Fruit fly (Drosophila melanogaster): ENCODE results near the gene Ubqn.
A peak's percentile ranks its signal among the peaks of the same experiment; 100 is the strongest.

Gene Ubqn

DNA sequence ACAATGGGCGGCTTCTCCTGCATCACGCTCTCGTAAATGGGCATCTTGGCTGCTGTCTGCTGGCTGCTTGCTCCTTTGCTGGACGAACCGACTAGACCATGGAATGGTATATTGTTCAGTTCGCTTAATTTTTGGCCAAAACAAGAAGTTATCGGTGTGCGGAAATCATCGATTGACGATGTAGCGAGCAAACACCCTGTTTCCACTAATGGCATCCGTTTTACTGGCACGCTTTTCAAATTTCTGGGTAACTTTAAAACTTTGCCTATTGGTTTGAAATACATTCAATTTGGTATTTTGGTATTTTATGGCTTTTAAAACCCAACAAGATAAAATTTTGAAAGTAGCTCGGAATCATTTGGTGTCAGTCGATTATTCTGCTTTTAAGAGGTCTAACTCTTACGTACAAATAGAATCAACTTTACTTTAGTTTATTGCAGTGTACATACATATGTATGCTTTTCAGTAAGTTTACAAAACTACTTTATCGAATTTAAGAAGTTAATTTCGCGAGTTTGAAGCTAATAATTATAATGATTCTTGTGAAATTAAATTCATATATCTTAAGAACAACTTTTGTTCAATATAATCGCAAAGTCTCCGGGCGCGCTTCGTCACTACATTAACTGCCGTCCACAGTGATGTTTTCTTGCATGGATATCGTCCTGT is 37.6 kb upstream of the Ubqn start, which contains the start of gene Arp10 (continued):
- TF ChIP-seq CG6854 (GFP tag; optimal IDR thresholded peaks at IDR 0.05) (no peak), achi (GFP tag; optimal IDR thresholded peaks at IDR 0.05) (peak; percentile 28), CG9139 (GFP tag; optimal IDR thresholded peaks at IDR 0.05) (no peak), lz (GFP tag; optimal IDR thresholded peaks at IDR 0.05) (no peak), fkh (GFP tag; optimal IDR thresholded peaks at IDR 0.05) (no peak), pdm3 (GFP tag; optimal IDR thresholded peaks at IDR 0.05) (no peak), Ets96B (tag; optimal IDR thresholded peaks at IDR 0.05) (peak; percentile 7), CG32006 (GFP tag; optimal IDR thresholded peaks at IDR 0.05) (no peak), CG8119 (GFP tag; IDR thresholded peaks at IDR 0.05) (no peak), spab (GFP tag; optimal IDR thresholded peaks at IDR 0.05) (no peak), CG16779 (tag; optimal IDR thresholded peaks at IDR 0.05) (no peak), CG6792 (GFP tag; optimal IDR thresholded peaks at IDR 0.05) (no peak)

DNA sequence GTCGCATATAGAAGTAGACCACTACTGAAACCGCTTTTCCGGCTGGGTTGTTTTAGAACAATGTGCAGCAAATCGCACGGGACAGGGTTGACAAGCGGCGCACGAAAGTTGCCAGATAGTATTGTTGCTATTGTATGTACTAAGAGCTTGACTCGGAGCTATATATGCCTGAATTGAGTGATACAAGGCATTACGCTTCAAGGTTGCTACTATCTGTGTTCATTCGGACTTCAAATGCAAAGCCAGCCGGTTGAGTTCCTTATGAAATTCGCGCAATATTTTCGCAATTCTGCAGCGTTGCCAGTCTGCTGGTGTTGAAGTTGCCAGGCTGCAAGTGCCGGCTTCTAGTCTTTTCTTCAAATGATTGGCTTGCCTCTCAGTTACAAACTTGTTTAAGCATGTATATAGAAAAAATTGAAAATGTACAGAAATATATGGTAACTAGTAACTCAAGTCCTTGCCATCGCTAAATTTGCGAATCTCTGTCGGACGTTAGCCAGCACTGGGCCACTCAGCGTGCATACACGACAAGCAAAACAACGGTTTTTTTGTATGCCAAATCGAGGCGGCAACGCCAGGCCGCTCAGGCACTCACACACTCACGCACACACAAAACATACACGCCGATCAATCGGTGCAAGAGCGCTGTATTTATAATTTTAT is 31.7 kb upstream of the Ubqn start, which contains the start of the genes Ranbp21 and Elys:
Gene Ranbp21, minus strand, starts transcription at position 513 of the 663 bp plus-strand sequence.
Gene Elys, plus strand, starts transcription at position 549 of the 663 bp plus-strand sequence.
- peak; percentile 5 for TF ChIP-seq CG1621 (tag; optimal IDR thresholded peaks at IDR 0.05)
- TF ChIP-seq ss (GFP tag; optimal IDR thresholded peaks at IDR 0.05) = no peak
- TF ChIP-seq pdm3 (GFP tag; optimal IDR thresholded peaks at IDR 0.05) = no peak
- TF ChIP-seq CG6854 (GFP tag; optimal IDR thresholded peaks at IDR 0.05) = no peak
- peak; percentile 13 for TF ChIP-seq Lpt (GFP tag; optimal IDR thresholded peaks at IDR 0.05)
- no peak for TF ChIP-seq CG16779 (tag; optimal IDR thresholded peaks at IDR 0.05)
- TF ChIP-seq cyc (GFP tag; optimal IDR thresholded peaks at IDR 0.05) = peak; percentile 71
- TF ChIP-seq CG7368 (GFP tag; optimal IDR thresholded peaks at IDR 0.05) = no peak
- TF ChIP-seq CG15336 (GFP tag; IDR thresholded peaks at IDR 0.05) = no peak
- TF ChIP-seq CG11294 (GFP tag; IDR thresholded peaks at IDR 0.05) = no peak
- no peak for TF ChIP-seq dac (GFP tag; optimal IDR thresholded peaks at IDR 0.05)
- no peak for TF ChIP-seq fkh (GFP tag; optimal IDR thresholded peaks at IDR 0.05)
- TF ChIP-seq svp (GFP tag) = no peak
- TF ChIP-seq Blimp-1 (GFP tag; optimal IDR thresholded peaks at IDR 0.05) = no peak
- no peak for TF ChIP-seq fd85E (GFP tag; optimal IDR thresholded peaks at IDR 0.05)
- TF ChIP-seq CG11902 (GFP tag; optimal IDR thresholded peaks at IDR 0.05) = no peak
- TF ChIP-seq Hr39 (GFP tag; optimal IDR thresholded peaks at IDR 0.05) = peak; percentile 76
- TF ChIP-seq Gug (GFP tag; IDR thresholded peaks at IDR 0.05) = 0 out of 2 replicates have a peak, but pooled peaks have one; percentile 32
- TF ChIP-seq vri (GFP tag; optimal IDR thresholded peaks at IDR 0.05) = no peak
- TF ChIP-seq Hr38 (GFP tag; optimal IDR thresholded peaks at IDR 0.05) = no peak
- TF ChIP-seq CG10631 (GFP tag; optimal IDR thresholded peaks at IDR 0.05) = no peak
- peak; percentile 55 for TF ChIP-seq Sox15 (GFP tag; optimal IDR thresholded peaks at IDR 0.05)
- TF ChIP-seq fd59A (GFP tag; optimal IDR thresholded peaks at IDR 0.05) = no peak
- TF ChIP-seq CG9139 (GFP tag; optimal IDR thresholded peaks at IDR 0.05) = no peak
- no peak for TF ChIP-seq CG32006 (GFP tag; optimal IDR thresholded peaks at IDR 0.05)
- TF ChIP-seq CG8632 (GFP tag; optimal IDR thresholded peaks at IDR 0.05) = no peak
- peak; percentile 56 for TF ChIP-seq Ets21C (GFP tag; optimal IDR thresholded peaks at IDR 0.05)
- no peak for TF ChIP-seq Ets96B (tag; optimal IDR thresholded peaks at IDR 0.05)
- peak; percentile 74 for TF ChIP-seq Sox14 (GFP tag; optimal IDR thresholded peaks at IDR 0.05)
- TF ChIP-seq Eip93F (GFP tag; optimal IDR thresholded peaks at IDR 0.05) = no peak
- peak; percentile 74 for TF ChIP-seq CG31627 (GFP tag; optimal IDR thresholded peaks at IDR 0.05)
- no peak for TF ChIP-seq achi (GFP tag; optimal IDR thresholded peaks at IDR 0.05)
- no peak for TF ChIP-seq Smox (GFP tag; optimal IDR thresholded peaks at IDR 0.05)
- TF ChIP-seq CG3032 (tag; optimal IDR thresholded peaks at IDR 0.05) = peak; percentile 43
- no peak for TF ChIP-seq Hr4 (GFP tag; optimal IDR thresholded peaks at IDR 0.05)
- no peak for TF ChIP-seq acj6 (GFP tag; optimal IDR thresholded peaks at IDR 0.05)
- TF ChIP-seq net (GFP tag; optimal IDR thresholded peaks at IDR 0.05) = no peak
- TF ChIP-seq CG11762 (GFP tag; optimal IDR thresholded peaks at IDR 0.05; ENCODE audit: insufficient read depth) = no peak
- no peak for TF ChIP-seq spab (GFP tag; optimal IDR thresholded peaks at IDR 0.05)
- no peak for TF ChIP-seq OdsH (GFP tag; optimal IDR thresholded peaks at IDR 0.05)
- no peak for TF ChIP-seq Sox102F (GFP tag; optimal IDR thresholded peaks at IDR 0.05)
- TF ChIP-seq CG6163 (GFP tag; IDR thresholded peaks at IDR 0.05) = peak; percentile 66; the same call in 2 of the 3 replicates
- no peak for TF ChIP-seq CG6792 (GFP tag; optimal IDR thresholded peaks at IDR 0.05)
- TF ChIP-seq CG10669 (GFP tag; optimal IDR thresholded peaks at IDR 0.05) = no peak
- TF ChIP-seq dsx (GFP tag; optimal IDR thresholded peaks at IDR 0.05; ENCODE audit: poor library complexity, severe bottlenecking) = no peak
